Worm (Caenorhabditis elegans) whole organism, mixed stage, embryonic: ENCODE results near the gene R12C12.5.
"Not testable (repeated sequence)": the region's sequence is repeated elsewhere in the genome, so short reads cannot be mapped to it uniquely, and the experiment has no call there.

Source experiments
- M03D4.4 ChIP-seq: sonication (generic microtip); optimal IDR thresholded peaks from 2 replicates; lab custom pipeline; 2017; ENCODE audit warnings: mild to moderate bottlenecking, missing genetic modification characterization, missing compliant biosample characterization
- bed-3 ChIP-seq: fragments of 200-800 bp; sonication (Bioruptor generic); optimal IDR thresholded peaks from 3 replicates; lab custom pipeline; 2018; ENCODE audit warnings: mild to moderate bottlenecking, missing genetic modification characterization, moderate library complexity, missing compliant biosample characterization
- blmp-1 ChIP-seq: fragments of 150-350 bp; optimal IDR thresholded peaks from 2 replicates; lab custom pipeline; 2014; ENCODE audit warnings: missing biosample characterization, missing genetic modification characterization
- ceh-39 ChIP-seq: fragments of 150-350 bp; optimal IDR thresholded peaks from 2 replicates; lab custom pipeline; 2014; ENCODE audit warnings: missing biosample characterization, missing genetic modification characterization
- ceh-83 ChIP-seq: fragments of 200-800 bp; sonication (Bioruptor generic); optimal IDR thresholded peaks from 2 replicates; lab custom pipeline; 2018; ENCODE audit warnings: mild to moderate bottlenecking, missing genetic modification characterization, missing compliant biosample characterization
- ces-1 ChIP-seq: fragments of 150-350 bp; optimal IDR thresholded peaks from 2 replicates; lab custom pipeline; 2014; ENCODE audit warnings: missing biosample characterization, missing genetic modification reagents, missing genetic modification characterization
- cnd-1 ChIP-seq: fragments of 200-800 bp; sonication (Bioruptor generic); optimal IDR thresholded peaks from 2 replicates; lab custom pipeline; 2018; ENCODE audit warnings: mild to moderate bottlenecking, missing genetic modification characterization, missing compliant biosample characterization
- drap-1 ChIP-seq: fragments of 200-800 bp; sonication (Bioruptor generic); optimal IDR thresholded peaks from 3 replicates; lab custom pipeline; 2018; ENCODE audit warnings: mild to moderate bottlenecking, missing genetic modification characterization, missing compliant biosample characterization
- elt-1 ChIP-seq: sonication (generic microtip); optimal IDR thresholded peaks from 2 replicates; lab custom pipeline; 2017; ENCODE audit warnings: missing genetic modification characterization, mild to moderate bottlenecking, missing compliant biosample characterization, antibody characterized with exemption, moderate library complexity, borderline replicate concordance; ENCODE audit not compliant: insufficient read depth
- elt-3 ChIP-seq: fragments of 150-350 bp; optimal IDR thresholded peaks from 2 replicates; lab custom pipeline; 2014; ENCODE audit warnings: missing biosample characterization, missing genetic modification characterization
- flh-1 ChIP-seq: fragments of 200-800 bp; sonication (Bioruptor generic); optimal IDR thresholded peaks from 2 replicates; lab custom pipeline; 2018; ENCODE audit warnings: mild to moderate bottlenecking, missing genetic modification characterization, moderate library complexity, missing compliant biosample characterization
- hlh-1 ChIP-seq: fragments of 150-350 bp; optimal IDR thresholded peaks from 2 replicates; lab custom pipeline; 2014; ENCODE audit warnings: missing biosample characterization, missing genetic modification reagents, missing genetic modification characterization
- lin-13 ChIP-seq: fragments of 150-350 bp; optimal IDR thresholded peaks from 2 replicates; lab custom pipeline; 2014; ENCODE audit warnings: missing biosample characterization, missing genetic modification characterization
- lin-32 ChIP-seq: fragments of 200-800 bp; sonication (Bioruptor generic); optimal IDR thresholded peaks from 2 replicates; lab custom pipeline; 2018; ENCODE audit warnings: mild to moderate bottlenecking, missing genetic modification characterization, missing compliant biosample characterization
- mab-5 ChIP-seq: fragments of 150-350 bp; optimal IDR thresholded peaks from 2 replicates; lab custom pipeline; 2014; ENCODE audit warnings: missing biosample characterization, missing genetic modification characterization
- mep-1 ChIP-seq: fragments of 150-350 bp; optimal IDR thresholded peaks from 2 replicates; lab custom pipeline; 2017; ENCODE audit warnings: missing biosample characterization, missing genetic modification reagents, missing genetic modification characterization, inconsistent platforms
- mls-2 ChIP-seq: sonication (generic microtip); optimal IDR thresholded peaks from 2 replicates; lab custom pipeline; 2016; ENCODE audit warnings: mild to moderate bottlenecking, missing genetic modification characterization, moderate library complexity, missing compliant biosample characterization
- nhr-12 ChIP-seq: fragments of 150-350 bp; optimal IDR thresholded peaks from 2 replicates; lab custom pipeline; 2014; ENCODE audit warnings: missing biosample characterization, missing genetic modification characterization
- nhr-2 ChIP-seq: fragments of 150-350 bp; optimal IDR thresholded peaks from 2 replicates; lab custom pipeline; 2014; ENCODE audit warnings: missing biosample characterization, missing genetic modification characterization
- nhr-237 ChIP-seq: fragments of 150-350 bp; optimal IDR thresholded peaks from 2 replicates; lab custom pipeline; 2014; ENCODE audit warnings: missing biosample characterization, missing genetic modification characterization
- nhr-28 ChIP-seq: fragments of 150-350 bp; optimal IDR thresholded peaks from 2 replicates; lab custom pipeline; 2014; ENCODE audit warnings: missing biosample characterization, missing genetic modification characterization
- pha-4 ChIP-seq: fragments of 150-350 bp; optimal IDR thresholded peaks from 2 replicates; lab custom pipeline; 2018; ENCODE audit warnings: missing biosample characterization, missing genetic modification reagents, missing genetic modification characterization
- sem-2 ChIP-seq: fragments of 200-800 bp; sonication (Bioruptor generic); optimal IDR thresholded peaks from 2 replicates; lab custom pipeline; 2018; ENCODE audit warnings: mild to moderate bottlenecking, missing genetic modification characterization, missing compliant biosample characterization
- snpc-4 ChIP-seq: fragments of 150-350 bp; optimal IDR thresholded peaks from 2 replicates; lab custom pipeline; 2014; ENCODE audit warnings: missing biosample characterization, missing genetic modification characterization
- sptf-1 ChIP-seq: sonication (generic microtip); optimal IDR thresholded peaks from 2 replicates; lab custom pipeline; 2017; ENCODE audit warnings: mild to moderate bottlenecking, missing genetic modification characterization, moderate library complexity, missing compliant biosample characterization
- tbx-8 ChIP-seq: fragments of 200-800 bp; sonication (Bioruptor generic); optimal IDR thresholded peaks from 2 replicates; lab custom pipeline; 2018; ENCODE audit warnings: mild to moderate bottlenecking, missing genetic modification characterization, moderate library complexity, missing compliant biosample characterization
- unc-120 ChIP-seq: sonication (generic microtip); optimal IDR thresholded peaks from 2 replicates; lab custom pipeline; 2017; ENCODE audit warnings: missing genetic modification characterization, missing compliant biosample characterization; ENCODE audit not compliant: poor library complexity, severe bottlenecking
- unc-39 ChIP-seq: fragments of 150-350 bp; optimal IDR thresholded peaks from 2 replicates; lab custom pipeline; 2014; ENCODE audit warnings: missing biosample characterization, missing genetic modification characterization
- ztf-11 ChIP-seq: fragments of 150-350 bp; optimal IDR thresholded peaks from 2 replicates; lab custom pipeline; 2014; ENCODE audit warnings: missing biosample characterization, missing genetic modification characterization

Gene R12C12.5

DNA sequence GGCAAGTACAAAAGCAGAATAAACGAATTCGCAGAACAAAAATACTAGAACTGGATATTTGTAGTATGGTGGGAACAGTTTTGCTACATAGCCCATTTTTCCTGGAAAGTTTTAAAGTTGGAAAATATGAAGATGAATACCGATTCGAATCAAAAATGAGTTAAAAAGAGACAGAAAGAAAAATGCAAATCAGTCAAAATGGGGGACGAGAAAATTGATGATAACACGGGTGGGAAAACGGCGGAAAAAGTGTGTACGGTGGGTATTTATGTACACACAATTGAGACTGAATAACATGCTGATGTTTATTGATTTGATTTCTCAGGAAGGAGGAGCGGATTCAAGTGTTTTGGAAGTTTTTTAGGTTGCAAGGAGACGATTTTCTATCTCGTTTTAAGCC lies 20.1 kb downstream of the R12C12.5 start, which contains the start of gene R12C12.9:
Gene R12C12.9, minus strand, starts transcription at position 101 of the 400 bp plus-strand sequence.
- no peak for TF ChIP-seq nhr-12 (tag; lab: Kevin White, UChicago)
- no peak for TF ChIP-seq flh-1 (GFP tag; lab: Kevin White, UChicago)
- TF ChIP-seq ztf-11, result no peak
- TF ChIP-seq drap-1 (GFP tag; lab: Kevin White, UChicago), result no peak
- no peak for TF ChIP-seq elt-1
- no peak for TF ChIP-seq M03D4.4 (tag; lab: Kevin White, UChicago)
- no peak for TF ChIP-seq nhr-2 (tag; lab: Kevin White, UChicago)
- no peak for TF ChIP-seq unc-120 (tag; lab: Kevin White, UChicago)
- no peak for TF ChIP-seq tbx-8 (GFP tag; lab: Kevin White, UChicago)
- no peak for TF ChIP-seq mls-2 (tag; lab: Kevin White, UChicago)
- TF ChIP-seq hlh-1 (tag; lab: Kevin White, UChicago), result no peak
- no peak for TF ChIP-seq sem-2 (GFP tag; lab: Kevin White, UChicago)
- no peak for TF ChIP-seq snpc-4 (tag; lab: Kevin White, UChicago)
- TF ChIP-seq ces-1, result no peak

DNA sequence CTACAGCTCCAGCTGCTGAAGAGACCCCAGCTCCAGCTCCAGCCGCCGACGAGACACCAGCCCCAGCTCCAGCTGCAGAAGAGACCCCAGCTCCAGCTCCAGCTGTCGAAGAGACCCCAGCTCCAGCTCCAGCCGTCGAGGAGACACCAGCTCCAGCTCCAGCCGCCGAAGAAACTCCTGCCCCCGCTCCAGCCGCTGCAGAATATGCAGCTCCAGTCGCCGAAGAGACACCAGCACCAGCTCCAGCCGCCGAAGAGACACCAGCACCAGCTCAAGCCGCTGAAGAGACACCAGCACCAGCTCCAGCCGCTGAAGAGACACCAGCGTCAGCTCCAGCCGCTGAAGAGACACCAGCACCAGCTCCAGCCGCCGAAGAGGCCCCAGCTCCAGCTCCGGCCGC lies 22.4 kb downstream of the R12C12.5 start:
- TF ChIP-seq mep-1 (tag; lab: Kevin White, UChicago) (no peak), elt-3 (tag; lab: Kevin White, UChicago) (no peak), ztf-11 (no peak), drap-1 (GFP tag; lab: Kevin White, UChicago) (no peak), tbx-8 (GFP tag; lab: Kevin White, UChicago) (no peak), cnd-1 (tag; lab: Kevin White, UChicago) (no peak), ceh-83 (GFP tag; lab: Kevin White, UChicago) (no peak), unc-120 (tag; lab: Kevin White, UChicago) (no peak), mab-5 (tag; lab: Kevin White, UChicago) (no peak), lin-13 (tag; lab: Kevin White, UChicago) (no peak), M03D4.4 (tag; lab: Kevin White, UChicago) (no peak), lin-32 (no peak), ces-1 (no peak), pha-4 (tag; lab: Kevin White, UChicago) (no peak)

- TF ChIP-seq nhr-237 (no peak), pha-4 (tag; lab: Kevin White, UChicago) (no peak), unc-120 (tag; lab: Kevin White, UChicago) (no peak), bed-3 (GFP tag; lab: Kevin White, UChicago) (no peak), unc-39 (tag; lab: Kevin White, UChicago) (no peak), hlh-1 (tag; lab: Kevin White, UChicago) (no peak), drap-1 (GFP tag; lab: Kevin White, UChicago) (no peak), ztf-11 (no peak), sptf-1 (tag; lab: Kevin White, UChicago) (no peak), nhr-12 (tag; lab: Kevin White, UChicago) (no peak), elt-1 (no peak), blmp-1 (tag; lab: Kevin White, UChicago) (no peak), nhr-28 (tag; lab: Kevin White, UChicago) (no peak), cnd-1 (tag; lab: Kevin White, UChicago) (no peak), mls-2 (tag; lab: Kevin White, UChicago) (no peak), M03D4.4 (tag; lab: Kevin White, UChicago) (no peak)
Measured at ce11 chrII:6020353-6020752, 24.6 kb downstream of the R12C12.5 start, which contains the start of gene ZK84.1. Gene ZK84.1, plus strand, starts transcription at chrII:6020653.

ce11 chrII:6016410-6016809 lies 28.5 kb downstream of the R12C12.5 start, which contains the start of gene ZK84.5:
Gene ZK84.5, minus strand, starts transcription at chrII:6016510.
- TF ChIP-seq unc-120 (tag; lab: Kevin White, UChicago), result no peak
- TF ChIP-seq ceh-83 (GFP tag; lab: Kevin White, UChicago), result no peak
- TF ChIP-seq ztf-11, result no peak
- TF ChIP-seq mep-1 (tag; lab: Kevin White, UChicago), result no peak
- TF ChIP-seq nhr-2 (tag; lab: Kevin White, UChicago), result no peak
- TF ChIP-seq nhr-28 (tag; lab: Kevin White, UChicago), result no peak
- no peak for TF ChIP-seq lin-32
- no peak for TF ChIP-seq blmp-1 (tag; lab: Kevin White, UChicago)
- no peak for TF ChIP-seq mls-2 (tag; lab: Kevin White, UChicago)

DNA sequence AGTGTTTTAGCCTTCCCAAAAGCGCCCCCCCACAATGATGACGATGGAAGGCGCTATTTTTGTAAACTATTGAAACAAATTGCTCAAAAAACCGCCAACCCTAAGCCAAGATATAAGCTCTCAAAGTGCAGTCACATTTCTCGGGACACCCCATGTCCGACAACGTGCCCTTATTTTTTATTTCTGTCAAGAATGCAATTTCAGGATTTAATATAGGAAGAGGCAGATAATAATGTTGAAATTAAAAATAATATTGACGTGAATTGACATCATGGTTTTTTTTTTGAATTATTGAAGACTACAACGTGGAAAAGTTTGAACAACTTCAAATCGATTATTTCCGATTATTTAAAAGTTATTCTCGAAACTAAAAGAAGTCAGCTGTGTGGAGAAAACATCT lies 30.9 kb downstream of the R12C12.5 start, which contains the start of gene ZK84.2:
Gene ZK84.2, plus strand, starts transcription at position 301 of the 400 bp plus-strand sequence.
- not testable (repeated sequence) for TF ChIP-seq ceh-39; elt-3 (tag; lab: Kevin White, UChicago); ztf-11
